Worm (Caenorhabditis elegans) whole organism, L1 larva: ENCODE measurements around the gene twk-33.

Source experiments
- C16A3.4 ChIP-seq: fragments of 150-350 bp; optimal IDR thresholded peaks from 2 replicates; lab custom pipeline; 2014; ENCODE audit warnings: missing biosample characterization, missing genetic modification characterization
- C34B4.2 ChIP-seq: sonication (generic microtip); optimal IDR thresholded peaks from 2 replicates; lab custom pipeline; 2017; ENCODE audit warnings: mild to moderate bottlenecking, missing genetic modification characterization, missing compliant biosample characterization
- aha-1 ChIP-seq: fragments of 150-350 bp; optimal IDR thresholded peaks from 2 replicates; lab custom pipeline; 2014; ENCODE audit warnings: missing biosample characterization, missing genetic modification characterization
- alr-1 ChIP-seq: fragments of 200-800 bp; sonication (Bioruptor generic); optimal IDR thresholded peaks from 2 replicates; lab custom pipeline; 2018; ENCODE audit warnings: borderline replicate concordance, mild to moderate bottlenecking, missing genetic modification characterization, missing compliant biosample characterization
- aly-2 ChIP-seq: fragments of 150-350 bp; optimal IDR thresholded peaks from 2 replicates; lab custom pipeline; 2014; ENCODE audit warnings: missing biosample characterization, missing genetic modification characterization
- blmp-1 ChIP-seq: fragments of 150-350 bp; optimal IDR thresholded peaks from 2 replicates; lab custom pipeline; 2014; ENCODE audit warnings: missing biosample characterization, missing genetic modification characterization
- ceh-8 ChIP-seq: fragments of 200-800 bp; sonication (Bioruptor generic); optimal IDR thresholded peaks from 2 replicates; lab custom pipeline; 2018; ENCODE audit warnings: mild to moderate bottlenecking, missing genetic modification characterization, moderate library complexity, missing compliant biosample characterization
- ceh-82 ChIP-seq, 3 experiments: fragments of 150-350 bp in 1 of 3; sonication (generic microtip) in 2 of 3; optimal IDR thresholded peaks; 2 replicates each; lab custom pipeline; 2014 to 2017; ENCODE audit warnings: missing biosample characterization in 3 of 3, missing genetic modification characterization in 3 of 3
- ceh-90 ChIP-seq: sonication (generic microtip); optimal IDR thresholded peaks from 2 replicates; lab custom pipeline; 2016; ENCODE audit warnings: missing genetic modification characterization, missing compliant biosample characterization
- ces-1 ChIP-seq: fragments of 150-350 bp; optimal IDR thresholded peaks from 2 replicates; lab custom pipeline; 2014; ENCODE audit warnings: missing biosample characterization, missing genetic modification reagents, missing genetic modification characterization
- dsc-1 ChIP-seq: sonication (generic microtip); optimal IDR thresholded peaks from 2 replicates; lab custom pipeline; 2016; ENCODE audit warnings: mild to moderate bottlenecking, missing genetic modification characterization, missing compliant biosample characterization
- egl-13 ChIP-seq: sonication (generic microtip); optimal IDR thresholded peaks from 2 replicates; lab custom pipeline; 2016; ENCODE audit warnings: missing genotype, missing genetic modification reagents, missing genetic modification characterization, missing compliant biosample characterization
- ets-5 ChIP-seq: fragments of 200-800 bp; sonication (Bioruptor generic); IDR thresholded peaks from 2 replicates; pipeline ENCODE4 v1.3.6; 2022; ENCODE audit warnings: missing genetic modification characterization, missing compliant biosample characterization
- fkh-10 ChIP-seq: sonication (generic microtip); optimal IDR thresholded peaks from 2 replicates; lab custom pipeline; 2017; ENCODE audit warnings: missing biosample characterization, missing genetic modification reagents, missing genetic modification characterization
- fkh-4 ChIP-seq: sonication (generic microtip); optimal IDR thresholded peaks from 2 replicates; lab custom pipeline; 2016; ENCODE audit warnings: missing compliant biosample characterization, missing genetic modification characterization, borderline replicate concordance
- fos-1 ChIP-seq: fragments of 150-350 bp; optimal IDR thresholded peaks from 2 replicates; lab custom pipeline; 2014; ENCODE audit warnings: missing biosample characterization, missing genetic modification characterization
- hlh-17 ChIP-seq: fragments of 200-800 bp; sonication (Bioruptor generic); optimal IDR thresholded peaks from 2 replicates; lab custom pipeline; 2018; ENCODE audit warnings: missing genetic modification characterization, mild to moderate bottlenecking, missing compliant biosample characterization, moderate library complexity, borderline replicate concordance
- hlh-4 ChIP-seq: sonication (generic microtip); optimal IDR thresholded peaks from 2 replicates; lab custom pipeline; 2016; ENCODE audit warnings: mild to moderate bottlenecking, missing genetic modification characterization, missing compliant biosample characterization
- lin-13 ChIP-seq: fragments of 150-350 bp; optimal IDR thresholded peaks from 2 replicates; lab custom pipeline; 2014; ENCODE audit warnings: missing biosample characterization, missing genetic modification reagents, missing genetic modification characterization
- lin-35 ChIP-seq, 2 experiments: fragments of 150-350 bp; optimal IDR thresholded peaks; 2 replicates each; lab custom pipeline; 2014; ENCODE audit warnings: missing biosample characterization in 2 of 2, missing genetic modification characterization in 2 of 2, missing genetic modification reagents in 2 of 2
- lir-3 ChIP-seq: sonication (generic microtip); optimal IDR thresholded peaks from 2 replicates; lab custom pipeline; 2016; ENCODE audit warnings: mild to moderate bottlenecking, missing genetic modification characterization, moderate library complexity, missing compliant biosample characterization; ENCODE audit not compliant: poor library complexity
- lsy-2 ChIP-seq, 2 experiments: fragments of 150-350 bp; optimal IDR thresholded peaks; 2 replicates each; lab custom pipeline; 2014; ENCODE audit warnings: missing biosample characterization in 2 of 2, missing genetic modification characterization in 2 of 2
- mef-2 ChIP-seq: fragments of 150-350 bp; optimal IDR thresholded peaks from 2 replicates; lab custom pipeline; 2014; ENCODE audit warnings: missing biosample characterization, missing genetic modification characterization
- mep-1 ChIP-seq: fragments of 150-350 bp; optimal IDR thresholded peaks from 2 replicates; lab custom pipeline; 2014; ENCODE audit warnings: missing biosample characterization, missing genetic modification characterization
- nhr-12 ChIP-seq: sonication (generic microtip); optimal IDR thresholded peaks from 2 replicates; lab custom pipeline; 2017; ENCODE audit warnings: missing biosample characterization, missing genetic modification characterization
- nhr-19 ChIP-seq: fragments of 200-800 bp; sonication (Bioruptor generic); conservative IDR thresholded peaks from 2 replicates; pipeline ENCODE4 v1.3.6; 2022; ENCODE audit warnings: missing genetic modification characterization, missing compliant biosample characterization
- nhr-20 ChIP-seq: sonication (generic microtip); optimal IDR thresholded peaks from 2 replicates; lab custom pipeline; 2016; ENCODE audit warnings: mild to moderate bottlenecking, missing genetic modification characterization, missing compliant biosample characterization
- nhr-47 ChIP-seq: sonication (generic microtip); optimal IDR thresholded peaks from 2 replicates; lab custom pipeline; 2016; ENCODE audit warnings: mild to moderate bottlenecking, missing genetic modification characterization, moderate library complexity, missing compliant biosample characterization
- nhr-85 ChIP-seq: sonication (generic microtip); peaks from one replicate; lab custom pipeline; 2016; ENCODE audit warnings: missing genetic modification characterization, inconsistent platforms, missing compliant biosample characterization
- nhr-90 ChIP-seq: sonication (generic microtip); optimal IDR thresholded peaks from 2 replicates; lab custom pipeline; 2016; ENCODE audit warnings: mild to moderate bottlenecking, missing genetic modification characterization, missing compliant biosample characterization; ENCODE audit not compliant: poor library complexity
- pax-3 ChIP-seq: fragments of 200-800 bp; sonication (Bioruptor generic); optimal IDR thresholded peaks from 2 replicates; lab custom pipeline; 2018; ENCODE audit warnings: mild to moderate bottlenecking, missing genetic modification characterization, moderate library complexity, missing compliant biosample characterization
- pqm-1 ChIP-seq: sonication (generic microtip); optimal IDR thresholded peaks from 3 replicates; lab custom pipeline; 2017; ENCODE audit warnings: missing biosample characterization, missing genetic modification characterization
- skn-1 ChIP-seq: fragments of 150-350 bp; optimal IDR thresholded peaks from 2 replicates; lab custom pipeline; 2014; ENCODE audit warnings: missing biosample characterization, missing genetic modification characterization
- snpc-4 ChIP-seq: fragments of 150-350 bp; optimal IDR thresholded peaks from 2 replicates; lab custom pipeline; 2014; ENCODE audit warnings: missing biosample characterization, missing genetic modification characterization
- snu-23 ChIP-seq: sonication (generic microtip); optimal IDR thresholded peaks from 2 replicates; lab custom pipeline; 2016; ENCODE audit warnings: missing genetic modification characterization, missing compliant biosample characterization
- sox-4 ChIP-seq: sonication (generic microtip); optimal IDR thresholded peaks from 2 replicates; lab custom pipeline; 2016; ENCODE audit warnings: missing genetic modification characterization, missing compliant biosample characterization
- sup-37 ChIP-seq: fragments of 200-800 bp; sonication (Bioruptor generic); optimal IDR thresholded peaks from 2 replicates; lab custom pipeline; 2018; ENCODE audit warnings: mild to moderate bottlenecking, missing genetic modification characterization, missing compliant biosample characterization
- swsn-7 ChIP-seq: sonication (generic microtip); optimal IDR thresholded peaks from 2 replicates; lab custom pipeline; 2016; ENCODE audit warnings: missing genetic modification characterization, missing compliant biosample characterization
- tlp-1 ChIP-seq: fragments of 150-350 bp; optimal IDR thresholded peaks from 2 replicates; lab custom pipeline; 2014; ENCODE audit warnings: missing biosample characterization, missing genetic modification characterization
- unc-130 ChIP-seq: fragments of 150-350 bp; optimal IDR thresholded peaks from 2 replicates; lab custom pipeline; 2017; ENCODE audit warnings: missing biosample characterization, missing genetic modification characterization, inconsistent platforms
- unc-30 ChIP-seq: sonication (generic microtip); optimal IDR thresholded peaks from 2 replicates; lab custom pipeline; 2017; ENCODE audit warnings: missing biosample characterization, missing genetic modification characterization
- vab-15 ChIP-seq: sonication (generic microtip); optimal IDR thresholded peaks from 2 replicates; lab custom pipeline; 2017; ENCODE audit warnings: missing genotype, mild to moderate bottlenecking, missing genetic modification characterization, missing compliant biosample characterization
- xbp-1 ChIP-seq: sonication (generic microtip); optimal IDR thresholded peaks from 2 replicates; lab custom pipeline; 2016; ENCODE audit warnings: missing genetic modification characterization, missing compliant biosample characterization
- zag-1 ChIP-seq: fragments of 150-350 bp; optimal IDR thresholded peaks from 2 replicates; lab custom pipeline; 2014; ENCODE audit warnings: missing biosample characterization, missing genetic modification characterization
- zip-4 ChIP-seq: fragments of 200-800 bp; sonication (Bioruptor generic); optimal IDR thresholded peaks from 2 replicates; lab custom pipeline; 2018; ENCODE audit warnings: mild to moderate bottlenecking, missing genetic modification characterization, moderate library complexity, missing compliant biosample characterization
- ztf-11 ChIP-seq, 2 experiments: sonication (generic microtip); optimal IDR thresholded peaks; 2 replicates each; lab custom pipeline; 2016 to 2017; ENCODE audit warnings: missing genetic modification characterization in 2 of 2, missing biosample characterization in 1 of 2, missing compliant biosample characterization in 1 of 2
- ztf-4 ChIP-seq: fragments of 150-350 bp; optimal IDR thresholded peaks from 2 replicates; lab custom pipeline; 2014; ENCODE audit warnings: missing biosample characterization, missing genetic modification characterization

twk-33 gene

DNA sequence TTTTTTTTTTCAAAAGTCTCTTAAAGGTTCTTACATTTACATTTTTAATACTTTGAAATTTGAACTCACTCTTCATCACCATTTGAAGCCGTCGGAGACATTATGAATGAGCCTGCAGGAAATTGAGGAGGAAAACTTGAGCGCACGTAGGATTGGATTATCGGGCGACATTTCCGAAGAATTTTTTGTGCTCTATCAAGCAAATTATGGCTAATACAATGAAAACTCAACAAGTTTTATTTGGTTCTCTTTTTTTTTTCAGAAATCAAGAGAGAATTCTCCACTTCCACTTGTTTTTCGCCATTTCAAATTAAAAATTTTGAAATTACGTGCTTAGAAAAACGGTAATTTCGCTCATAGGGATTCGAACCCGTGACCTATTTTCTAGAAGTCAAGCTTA is 46.5 kb downstream of the twk-33 start, which contains the start of gene F59A1.12:
TSS of gene F59A1.12 (minus strand) at position 101 of the 400 bp plus-strand sequence.
- TF ChIP-seq ces-1 (GFP tag; lab: Kevin White, UChicago) = no peak
- TF ChIP-seq alr-1 (tag; lab: Kevin White, UChicago) = no peak
- TF ChIP-seq lin-13 (GFP tag; lab: Kevin White, UChicago) = no peak
- TF ChIP-seq sup-37 (GFP tag; lab: Kevin White, UChicago) = no peak
- TF ChIP-seq hlh-4 (tag; lab: Kevin White, UChicago) = no peak
- no peak for TF ChIP-seq unc-130 (tag; lab: Kevin White, UChicago)

DNA sequence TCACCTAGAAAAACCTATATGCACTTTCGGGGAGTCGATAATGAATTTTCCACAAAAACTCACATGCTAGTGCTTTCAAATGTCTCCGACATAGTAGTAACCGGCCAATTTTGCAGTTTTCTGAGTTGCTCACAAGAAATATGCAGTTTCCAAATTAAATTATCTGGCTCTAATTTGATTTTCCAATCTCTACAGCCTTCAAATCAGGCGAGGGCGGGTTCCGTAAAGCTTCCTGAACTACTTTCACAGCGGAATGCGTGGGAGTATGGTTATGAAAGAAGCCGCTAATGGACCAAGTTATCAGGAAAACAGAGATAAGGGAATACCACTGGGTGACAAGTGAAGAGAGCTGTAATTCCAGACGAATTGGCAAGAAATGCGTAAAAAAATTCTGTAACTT is 48.3 kb downstream of the twk-33 start, which contains the start of gene F59A1.11:
TSS of gene F59A1.11 (minus strand) at position 101 of the 400 bp plus-strand sequence.
- no peak for TF ChIP-seq ceh-8 (GFP tag; lab: Kevin White, UChicago)
- TF ChIP-seq sox-4 (tag; lab: Kevin White, UChicago) = no peak
- no peak for TF ChIP-seq unc-130 (tag; lab: Kevin White, UChicago)
- TF ChIP-seq zip-4 (GFP tag; lab: Kevin White, UChicago) = no peak
- no peak for TF ChIP-seq nhr-12
- no peak for TF ChIP-seq mef-2 (tag; lab: Kevin White, UChicago)
- no peak for TF ChIP-seq tlp-1
- no peak for TF ChIP-seq aha-1
- no peak for TF ChIP-seq lir-3 (tag; lab: Kevin White, UChicago)
- TF ChIP-seq nhr-47 (tag; lab: Kevin White, UChicago) = no peak
- TF ChIP-seq pax-3 = no peak
- no peak for TF ChIP-seq lin-35 (GFP tag; optimal IDR thresholded peaks at IDR 0.05; lab: Kevin White, UChicago)
- no peak for TF ChIP-seq blmp-1 (tag; lab: Kevin White, UChicago)
- TF ChIP-seq nhr-85 = no peak
- no peak for TF ChIP-seq ztf-11 (tag; optimal IDR thresholded peaks at IDR 0.05; lab: Kevin White, UChicago)
- no peak for TF ChIP-seq mep-1 (tag; lab: Kevin White, UChicago)
- TF ChIP-seq swsn-7 (tag; lab: Kevin White, UChicago) = no peak

ce11 chrV:17664367-17664766 is 49.8 kb downstream of the twk-33 start:
- TF ChIP-seq pqm-1 (tag; lab: Kevin White, UChicago) = no peak
- TF ChIP-seq alr-1 (tag; lab: Kevin White, UChicago) = no peak
- TF ChIP-seq snu-23 (GFP tag; lab: Kevin White, UChicago) = no peak
- no peak for TF ChIP-seq ztf-4 (tag; lab: Kevin White, UChicago)
- no peak for TF ChIP-seq nhr-19 (GFP tag; lab: Robert Waterston, UW)
- TF ChIP-seq pax-3 = no peak
- no peak for TF ChIP-seq ceh-82 (tag; optimal IDR thresholded peaks at IDR 0.05; lab: Kevin White, UChicago)
- TF ChIP-seq unc-130 (tag; lab: Kevin White, UChicago) = no peak
- no peak for TF ChIP-seq mef-2 (tag; lab: Kevin White, UChicago)
- TF ChIP-seq hlh-17 (GFP tag; lab: Kevin White, UChicago) = no peak
- TF ChIP-seq vab-15 (tag; lab: Kevin White, UChicago) = no peak
- no peak for TF ChIP-seq ceh-8 (GFP tag; lab: Kevin White, UChicago)
- no peak for TF ChIP-seq xbp-1 (tag; lab: Kevin White, UChicago)
- no peak for TF ChIP-seq zag-1 (tag; lab: Kevin White, UChicago)
- TF ChIP-seq ztf-11 (tag; optimal IDR thresholded peaks at IDR 0.05; lab: Kevin White, UChicago) = no peak
- TF ChIP-seq ets-5 (GFP tag; lab: Robert Waterston, UW) = no peak
- TF ChIP-seq aly-2 = no peak
- TF ChIP-seq nhr-85 = no peak
- TF ChIP-seq fkh-10 (GFP tag; lab: Kevin White, UChicago) = no peak
- TF ChIP-seq fkh-4 (tag; lab: Kevin White, UChicago) = no peak

- TF ChIP-seq nhr-20 (peak; percentile 44), unc-30 (tag; lab: Kevin White, UChicago) (no peak), lsy-2 (tag; optimal IDR thresholded peaks at IDR 0.05; lab: Kevin White, UChicago) (no peak), sup-37 (GFP tag; lab: Kevin White, UChicago) (no peak), ceh-90 (tag; lab: Kevin White, UChicago) (no peak), pqm-1 (tag; lab: Kevin White, UChicago) (peak; percentile 69), lin-35 (GFP tag; optimal IDR thresholded peaks at IDR 0.05; lab: Kevin White, UChicago) (peak in 1 of 2 experiments; percentile 4), ceh-8 (GFP tag; lab: Kevin White, UChicago) (no peak), C16A3.4 (no peak), nhr-90 (no peak), dsc-1 (tag; lab: Kevin White, UChicago) (no peak), skn-1 (tag; lab: Kevin White, UChicago) (no peak), fos-1 (tag; lab: Kevin White, UChicago) (no peak), ets-5 (GFP tag; lab: Robert Waterston, UW) (no peak), snpc-4 (tag; lab: Kevin White, UChicago) (no peak), C34B4.2 (no peak), nhr-47 (tag; lab: Kevin White, UChicago) (no peak), egl-13 (tag; lab: Kevin White, UChicago) (no peak)
These were observed 51.9 kb downstream of the twk-33 start for ce11 chrV:17662260-17662659.
